Fruit fly (Drosophila melanogaster) whole organism, wandering third instar larva: ENCODE data around the gene ppk24.
A peak's percentile ranks its signal among the peaks of the same experiment; 100 is the strongest.

Experiments used
- CG32264 ChIP-seq: fragments of 200-800 bp; sonication (Bioruptor generic); optimal IDR thresholded peaks from 2 replicates; lab custom pipeline; 2016; ENCODE audit warnings: missing biosample characterization, missing genetic modification characterization
- CG9705 ChIP-seq: fragments of 200-800 bp; sonication (Bioruptor generic); optimal IDR thresholded peaks from 2 replicates; lab custom pipeline; 2018; ENCODE audit warnings: missing biosample characterization, mild to moderate bottlenecking, missing genetic modification characterization
- Dfd ChIP-seq: fragments of >200 bp; optimal IDR thresholded peaks from 2 replicates; lab custom pipeline; 2017; ENCODE audit warnings: missing biosample characterization, missing genetic modification characterization
- Dif ChIP-seq: fragments of 200-275, 200-300 bp; sonication (Bioruptor generic); optimal IDR thresholded peaks from 2 replicates; lab custom pipeline; 2018; ENCODE audit warnings: missing biosample characterization, missing genetic modification characterization; ENCODE audit not compliant: partially characterized antibody
- GATAd ChIP-seq: sonication (Bioruptor generic); optimal IDR thresholded peaks from 2 replicates; lab custom pipeline; 2016; ENCODE audit warnings: missing biosample characterization, missing genetic modification characterization
- HLH106 ChIP-seq: fragments of 200-800 bp; optimal IDR thresholded peaks from 3 replicates; lab custom pipeline; 2019; ENCODE audit warnings: missing biosample characterization, mild to moderate bottlenecking, missing genetic modification characterization, moderate library complexity
- Hnf4 ChIP-seq: fragments of 200-800 bp; sonication (Bioruptor generic); optimal IDR thresholded peaks from 2 replicates; lab custom pipeline; 2016; ENCODE audit warnings: missing biosample characterization, mild to moderate bottlenecking, missing genetic modification characterization
- Hr78 ChIP-seq: fragments of >200 bp; optimal IDR thresholded peaks from 2 replicates; lab custom pipeline; 2017; ENCODE audit warnings: missing biosample characterization, missing genetic modification characterization
- Hr83 ChIP-seq: fragments of 200-300 bp; sonication (Bioruptor generic); optimal IDR thresholded peaks from 2 replicates; lab custom pipeline; 2016; ENCODE audit warnings: missing biosample characterization, mild to moderate bottlenecking, missing genetic modification characterization, moderate library complexity; ENCODE audit not compliant: poor library complexity, severe bottlenecking
- Jra ChIP-seq: sonication (Bioruptor generic); optimal IDR thresholded peaks from 2 replicates; lab custom pipeline; 2016; ENCODE audit warnings: missing biosample characterization, missing genetic modification characterization
- Mio ChIP-seq: sonication (Bioruptor generic); optimal IDR thresholded peaks from 2 replicates; lab custom pipeline; 2016; ENCODE audit warnings: missing biosample characterization, missing genetic modification characterization
- Myc ChIP-seq: fragments of >200 bp; optimal IDR thresholded peaks from 2 replicates; lab custom pipeline; 2017
- N ChIP-seq: fragments of >200 bp; optimal IDR thresholded peaks from 2 replicates; lab custom pipeline; 2018; ENCODE audit warnings: missing biosample characterization, missing external identifiers, missing genetic modification characterization
- OdsH ChIP-seq: fragments of 200-800 bp; sonication (Bioruptor generic); optimal IDR thresholded peaks from 2 replicates; lab custom pipeline; 2016; ENCODE audit warnings: missing biosample characterization, mild to moderate bottlenecking, missing genetic modification characterization
- Rel ChIP-seq, 2 experiments: fragments of 200-800 bp; sonication (Bioruptor generic) in 1 of 2; optimal IDR thresholded peaks; 2 replicates in 1 of 2; 3 replicates in 1 of 2; lab custom pipeline; 2016 to 2019; ENCODE audit warnings: mild to moderate bottlenecking in 2 of 2, missing biosample characterization in 2 of 2, missing genetic modification characterization in 2 of 2, moderate library complexity in 1 of 2
- Sp1 ChIP-seq: fragments of 200-800 bp; sonication (Bioruptor generic); optimal IDR thresholded peaks from 3 replicates; lab custom pipeline; 2019; ENCODE audit warnings: missing biosample characterization, mild to moderate bottlenecking, missing genetic modification characterization, moderate library complexity
- Vsx2 ChIP-seq: fragments of 200-300, 225-300 bp; sonication (Bioruptor generic); optimal IDR thresholded peaks from 2 replicates; lab custom pipeline; 2018; ENCODE audit warnings: missing biosample characterization, missing genetic modification characterization; ENCODE audit not compliant: partially characterized antibody
- brk ChIP-seq: fragments of 200-800 bp; sonication (Bioruptor generic); optimal IDR thresholded peaks from 2 replicates; lab custom pipeline; 2016; ENCODE audit warnings: missing biosample characterization, mild to moderate bottlenecking, missing genetic modification characterization
- dl ChIP-seq, 2 experiments: fragments of 175-275, 200-275 bp in 1 of 2; fragments of 200-275 bp in 1 of 2; sonication (Bioruptor generic); optimal IDR thresholded peaks; lab custom pipeline; 2018; ENCODE audit warnings: mild to moderate bottlenecking in 2 of 2, missing biosample characterization in 2 of 2, missing genetic modification characterization in 2 of 2, moderate library complexity in 2 of 2; ENCODE audit not compliant: partially characterized antibody in 2 of 2, insufficient read depth in 1 of 2
- dmrt93B ChIP-seq: fragments of 200-800 bp; sonication (Bioruptor generic); optimal IDR thresholded peaks from 2 replicates; lab custom pipeline; 2018; ENCODE audit warnings: missing biosample characterization, mild to moderate bottlenecking, missing genetic modification characterization
- dsf ChIP-seq: sonication (Bioruptor generic); optimal IDR thresholded peaks from 2 replicates; lab custom pipeline; 2016; ENCODE audit warnings: missing biosample characterization, missing genetic modification characterization, borderline replicate concordance
- ey ChIP-seq: fragments of 200-800 bp; sonication (Bioruptor generic); optimal IDR thresholded peaks from 2 replicates; lab custom pipeline; 2016; ENCODE audit warnings: missing biosample characterization, missing genetic modification characterization
- foxo ChIP-seq, 2 experiments: fragments of 200-800 bp; sonication (Bioruptor generic); optimal IDR thresholded peaks; 2 replicates in 1 of 2; 3 replicates in 1 of 2; lab custom pipeline; 2016 to 2017; ENCODE audit warnings: missing biosample characterization in 2 of 2, missing genetic modification characterization in 2 of 2
- fru ChIP-seq: fragments of 200-800 bp; sonication (Bioruptor generic); optimal IDR thresholded peaks from 3 replicates; lab custom pipeline; 2016; ENCODE audit warnings: missing biosample characterization, mild to moderate bottlenecking, missing genetic modification characterization
- h ChIP-seq: fragments of 200-800 bp; sonication (Bioruptor generic); optimal IDR thresholded peaks from 3 replicates; lab custom pipeline; 2016; ENCODE audit warnings: missing biosample characterization, mild to moderate bottlenecking, missing genetic modification characterization
- jim ChIP-seq: fragments of 175-275, 200-325 bp; sonication (Bioruptor generic); optimal IDR thresholded peaks from 2 replicates; lab custom pipeline; 2016; ENCODE audit warnings: missing biosample characterization, mild to moderate bottlenecking, missing genetic modification characterization
- pan ChIP-seq: fragments of >200 bp; optimal IDR thresholded peaks from 2 replicates; lab custom pipeline; 2017
- psq ChIP-seq: fragments of 200-800 bp; sonication (Bioruptor generic); optimal IDR thresholded peaks from 3 replicates; lab custom pipeline; 2017; ENCODE audit warnings: missing biosample characterization, mild to moderate bottlenecking, missing genetic modification characterization, moderate library complexity
- rgr ChIP-seq: fragments of 200-800 bp; sonication (Bioruptor generic); optimal IDR thresholded peaks from 3 replicates; lab custom pipeline; 2016; ENCODE audit warnings: missing biosample characterization, mild to moderate bottlenecking, missing genetic modification characterization
- sv ChIP-seq: fragments of 200-800 bp; sonication (Bioruptor generic); optimal IDR thresholded peaks from 3 replicates; lab custom pipeline; 2016; ENCODE audit warnings: missing biosample characterization, missing genetic modification characterization
- tai ChIP-seq: sonication (Bioruptor generic); optimal IDR thresholded peaks from 2 replicates; lab custom pipeline; 2016; ENCODE audit warnings: missing biosample characterization, missing genetic modification characterization
- woc ChIP-seq: sonication (Bioruptor generic); optimal IDR thresholded peaks from 2 replicates; lab custom pipeline; 2016; ENCODE audit warnings: missing biosample characterization, mild to moderate bottlenecking, missing genetic modification characterization

The ppk24 gene

DNA sequence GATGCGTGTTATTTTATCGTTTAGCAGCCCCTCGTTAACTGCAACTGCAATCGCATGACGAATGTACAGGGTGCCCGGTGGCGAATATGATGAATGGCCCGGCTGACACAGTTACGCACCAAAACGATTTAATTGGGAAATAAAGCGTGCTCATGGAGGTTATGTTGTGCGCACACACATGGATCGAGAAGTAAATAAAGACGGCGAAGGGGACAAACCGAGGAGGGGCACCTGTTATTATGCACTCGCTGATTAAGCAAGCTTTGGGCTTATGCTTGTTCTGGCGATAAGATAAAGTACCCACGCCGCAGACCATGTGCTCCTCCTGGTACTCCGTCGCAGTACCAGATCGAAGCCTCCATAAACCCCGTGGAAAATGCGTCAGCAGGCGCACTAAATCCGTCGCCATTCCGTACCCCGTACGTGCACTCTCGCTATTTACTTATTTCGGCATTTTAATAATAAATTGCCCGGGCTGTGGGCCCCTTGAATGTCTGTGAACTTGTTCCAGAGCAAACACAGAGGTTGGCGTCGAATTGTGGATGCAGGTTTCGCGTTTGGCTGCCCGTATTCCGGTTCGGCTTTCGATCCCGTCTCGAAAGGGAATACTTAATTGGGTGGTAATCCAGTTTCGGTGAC lies 40.4 kb upstream of the ppk24 start (continued):
- TF ChIP-seq Dif (GFP tag; lab: Kevin White, UChicago) (no peak), N (GFP tag; lab: Kevin White, UChicago) (no peak), Jra (GFP tag; lab: Kevin White, UChicago) (peak; percentile 71), fru (peak; percentile 80), Myc (lab: Kevin White, UChicago) (no peak)
- TF ChIP-seq, all 38 proteins: peak for 17

DNA sequence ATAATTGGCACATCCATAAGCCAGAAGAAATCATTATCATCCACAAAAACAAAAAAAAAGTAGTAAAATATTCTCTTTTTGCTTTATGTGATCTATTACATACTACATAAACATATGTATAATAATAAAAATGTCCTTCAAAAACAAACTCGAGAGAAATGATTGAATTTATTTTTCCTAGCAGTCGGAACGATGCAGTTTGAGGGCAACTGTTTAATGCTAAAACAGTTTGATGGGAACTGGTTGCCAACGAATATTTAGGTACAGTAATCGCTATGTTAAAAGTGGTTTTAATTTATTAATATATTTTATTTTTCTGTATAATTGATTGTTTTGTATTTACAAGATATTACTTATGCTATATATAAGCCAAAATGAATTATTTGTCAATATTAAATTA lies 34.4 kb upstream of the ppk24 start:
- no peak for TF ChIP-seq OdsH (GFP tag; lab: Kevin White, UChicago)
- TF ChIP-seq Myc (lab: Kevin White, UChicago): peak; percentile 63

DNA sequence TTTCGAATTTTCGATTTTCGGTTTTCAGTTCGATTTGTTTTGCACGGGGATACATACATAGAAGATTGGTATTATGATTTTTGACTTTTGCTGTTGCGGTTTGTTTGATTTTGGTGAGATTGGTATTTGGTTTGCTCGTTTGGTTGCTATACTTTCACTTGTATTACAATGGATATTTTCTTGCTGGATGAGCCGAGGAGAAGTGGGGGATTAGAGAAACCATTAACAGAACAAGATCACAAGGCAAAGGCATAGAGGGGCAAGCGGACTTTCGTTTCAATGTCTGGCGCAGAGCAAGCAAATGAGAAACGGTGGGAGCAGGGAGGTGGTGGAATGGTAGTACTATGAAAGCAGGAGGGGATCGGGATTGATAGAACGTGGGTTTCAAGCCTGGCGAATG lies 33.3 kb upstream of the ppk24 start, which contains the start of gene CG15563:
CG15563 (minus strand) TSS at position 101 of the 400 bp plus-strand sequence.
- TF ChIP-seq Vsx2 (no peak), Mio (GFP tag; lab: Kevin White, UChicago) (no peak), jim (GFP tag; lab: Kevin White, UChicago) (no peak), Myc (lab: Kevin White, UChicago) (no peak), HLH106 (tag; lab: Kevin White, UChicago) (no peak), Hnf4 (GFP tag; lab: Kevin White, UChicago) (no peak), dl (GFP tag; optimal IDR thresholded peaks at IDR 0.05; lab: Kevin White, UChicago; ENCODE audit: insufficient read depth in 1 of 2, partially characterized antibody in 2 of 2) (no peak), GATAd (GFP tag; lab: Kevin White, UChicago) (no peak), dsf (GFP tag; lab: Kevin White, UChicago) (no peak), woc (no peak), OdsH (GFP tag; lab: Kevin White, UChicago) (no peak), brk (GFP tag; lab: Kevin White, UChicago) (no peak), ey (GFP tag; lab: Kevin White, UChicago) (no peak), N (GFP tag; lab: Kevin White, UChicago) (no peak), Hr83 (GFP tag; lab: Kevin White, UChicago) (no peak), Sp1 (GFP tag; lab: Kevin White, UChicago) (no peak), CG9705 (GFP tag; lab: Kevin White, UChicago) (no peak), Jra (GFP tag; lab: Kevin White, UChicago) (no peak), Hr78 (no peak)

DNA sequence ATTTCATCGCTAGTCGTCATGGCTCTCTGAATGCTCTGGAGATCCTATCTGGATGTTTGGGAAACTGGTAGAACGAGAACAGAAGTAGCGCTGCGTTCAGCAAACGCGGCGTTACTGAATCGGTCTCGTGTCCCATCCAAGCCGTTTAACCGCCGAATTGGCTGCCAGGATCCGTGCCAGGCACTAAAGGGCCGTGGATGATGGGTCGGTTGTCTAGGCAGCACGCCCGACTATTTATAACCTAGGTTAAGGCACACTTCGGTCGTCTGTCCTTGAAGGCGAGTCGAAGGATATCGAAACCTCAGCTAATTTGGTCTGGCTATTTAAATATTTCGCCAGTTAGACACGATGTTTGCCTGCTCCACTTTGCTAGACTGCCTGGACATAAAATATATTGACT lies 30.3 kb upstream of the ppk24 start, which contains the start of gene CG15564:
CG15564 (minus strand) TSS at position 101 of the 400 bp plus-strand sequence.
- no peak for TF ChIP-seq Jra (GFP tag; lab: Kevin White, UChicago)
- no peak for TF ChIP-seq Hr83 (GFP tag; lab: Kevin White, UChicago)
- no peak for TF ChIP-seq GATAd (GFP tag; lab: Kevin White, UChicago)
- TF ChIP-seq, all 38 proteins: peak for 0

DNA sequence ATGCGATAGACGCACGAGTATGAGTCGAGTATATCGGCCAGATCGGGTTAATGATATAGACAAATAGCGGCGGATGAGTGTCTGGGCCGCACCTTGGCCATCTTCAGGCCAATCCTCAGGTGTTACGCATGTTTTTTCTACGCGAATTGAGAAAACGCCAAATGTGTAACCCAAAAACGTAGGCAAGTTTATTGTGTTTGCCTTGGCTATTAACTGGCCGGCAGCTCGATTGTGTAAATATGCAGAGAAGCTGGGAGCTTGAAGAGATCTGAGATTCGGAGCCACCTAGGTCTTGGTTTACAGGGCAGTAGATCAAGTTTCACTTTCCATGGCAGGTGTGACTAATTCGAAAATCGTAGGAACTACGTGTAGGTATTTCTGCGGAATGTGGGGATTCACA lies 25.5 kb upstream of the ppk24 start:
- TF ChIP-seq Hr78 (no peak), Vsx2 (no peak), N (GFP tag; lab: Kevin White, UChicago) (no peak), psq (GFP tag; lab: Kevin White, UChicago) (no peak), Dfd (GFP tag; lab: Kevin White, UChicago) (no peak), rgr (GFP tag; lab: Kevin White, UChicago) (no peak), Dif (GFP tag; lab: Kevin White, UChicago) (no peak), Hnf4 (GFP tag; lab: Kevin White, UChicago) (no peak), foxo (GFP tag; optimal IDR thresholded peaks at IDR 0.05; lab: Kevin White, UChicago) (no peak), HLH106 (tag; lab: Kevin White, UChicago) (no peak), pan (lab: Kevin White, UChicago) (no peak), ey (GFP tag; lab: Kevin White, UChicago) (no peak), brk (GFP tag; lab: Kevin White, UChicago) (no peak), jim (GFP tag; lab: Kevin White, UChicago) (no peak), Myc (lab: Kevin White, UChicago) (no peak)

DNA sequence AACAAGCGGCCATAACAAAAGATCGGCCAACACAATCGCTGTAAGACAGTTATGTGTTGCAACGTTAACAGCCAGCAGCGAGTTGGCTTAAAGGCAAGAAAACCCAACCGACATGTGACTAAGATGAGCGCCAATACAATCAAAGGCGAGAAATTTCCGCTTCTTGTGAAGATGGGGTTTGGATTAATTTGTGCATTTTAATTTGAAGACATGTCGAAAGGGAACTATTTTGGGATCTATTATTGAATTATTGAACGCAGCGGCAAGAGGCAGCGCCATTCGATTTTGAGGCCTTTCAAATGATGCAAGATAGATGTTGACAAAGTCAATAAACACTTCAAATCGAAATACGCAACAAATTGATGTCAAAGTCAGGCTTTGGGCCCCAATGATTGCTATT lies 24.4 kb upstream of the ppk24 start:
- TF ChIP-seq ey (GFP tag; lab: Kevin White, UChicago) (no peak), h (GFP tag; lab: Kevin White, UChicago) (no peak), Hr78 (no peak), HLH106 (tag; lab: Kevin White, UChicago) (no peak), dmrt93B (GFP tag; lab: Kevin White, UChicago) (no peak), sv (GFP tag; lab: Kevin White, UChicago) (no peak), tai (GFP tag; lab: Kevin White, UChicago) (no peak), Sp1 (GFP tag; lab: Kevin White, UChicago) (no peak), brk (GFP tag; lab: Kevin White, UChicago) (no peak), Jra (GFP tag; lab: Kevin White, UChicago) (no peak), Rel (GFP tag; optimal IDR thresholded peaks at IDR 0.05; lab: Kevin White, UChicago) (no peak), Rel (tag; optimal IDR thresholded peaks at IDR 0.05; lab: Kevin White, UChicago) (no peak), CG32264 (no peak), N (GFP tag; lab: Kevin White, UChicago) (no peak), Vsx2 (no peak), pan (lab: Kevin White, UChicago) (no peak)
